Worm (Caenorhabditis elegans): ENCODE results near the gene nhr-141.

Gene nhr-141

DNA sequence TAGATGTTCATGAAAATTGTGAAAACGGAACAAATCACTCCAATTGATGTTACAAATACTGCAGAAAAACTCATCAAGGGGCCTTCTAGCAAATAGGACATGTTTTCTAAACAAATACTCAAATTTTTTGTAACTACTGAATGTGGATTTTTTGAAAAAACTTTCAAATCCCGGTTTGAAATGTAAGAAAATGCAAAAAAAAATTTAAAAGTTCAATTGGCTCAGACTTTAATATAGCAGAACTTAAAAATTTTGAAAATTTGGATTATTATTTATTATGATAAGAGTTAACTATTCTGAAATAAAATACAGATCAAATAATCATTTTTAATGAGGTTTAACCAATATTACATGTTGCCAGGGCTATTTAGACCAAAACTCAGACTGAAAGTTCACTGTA, 45.9 kb downstream of the nhr-141 start, which contains the start of gene srbc-9:
srbc-9 (minus strand) TSS at position 101 of the 400 bp plus-strand sequence.
- TF ChIP-seq elt-2 (tag; optimal IDR thresholded peaks at IDR 0.05), result no peak
- no peak for TF ChIP-seq lin-15B (tag; optimal IDR thresholded peaks at IDR 0.05)
- TF ChIP-seq ceh-9 (tag; optimal IDR thresholded peaks at IDR 0.05), result no peak
- TF ChIP-seq lsy-12 (tag; optimal IDR thresholded peaks at IDR 0.05), result no peak
- no peak for TF ChIP-seq nhr-237 (tag; optimal IDR thresholded peaks at IDR 0.05)
- no peak for TF ChIP-seq nhr-77 (tag; optimal IDR thresholded peaks at IDR 0.05)
- TF ChIP-seq nhr-25 (tag; optimal IDR thresholded peaks at IDR 0.05), result no peak
- no peak for TF ChIP-seq nhr-76 (tag; optimal IDR thresholded peaks at IDR 0.05)
- no peak for TF ChIP-seq nhr-23 (tag; optimal IDR thresholded peaks at IDR 0.05)

ce11 chrV:7492924-7493323, 48.5 kb downstream of the nhr-141 start, which contains the start of gene srbc-10:
srbc-10 (minus strand) TSS chrV:7493024.
- TF ChIP-seq nfya-1 (tag; optimal IDR thresholded peaks at IDR 0.05; ENCODE audit: insufficient read depth) (no peak), pha-4 (tag; optimal IDR thresholded peaks at IDR 0.05) (no peak), sea-2 (GFP tag; optimal IDR thresholded peaks at IDR 0.05) (no peak), ztf-11 (tag; optimal IDR thresholded peaks at IDR 0.05) (no peak), fkh-10 (GFP tag; optimal IDR thresholded peaks at IDR 0.05) (no peak), egl-5 (tag; optimal IDR thresholded peaks at IDR 0.05) (no peak), ztf-4 (tag; optimal IDR thresholded peaks at IDR 0.05) (no peak), hmg-11 (tag; optimal IDR thresholded peaks at IDR 0.05) (no peak), tbx-2 (tag; optimal IDR thresholded peaks at IDR 0.05) (no peak), mdl-1 (tag; optimal IDR thresholded peaks at IDR 0.05) (no peak), elt-3 (tag; optimal IDR thresholded peaks at IDR 0.05) (no peak), zag-1 (tag; optimal IDR thresholded peaks at IDR 0.05) (no peak), ceh-28 (tag; optimal IDR thresholded peaks at IDR 0.05) (no peak), snpc-4 (tag; optimal IDR thresholded peaks at IDR 0.05) (no peak)

ce11 chrV:7495189-7495588, 50.7 kb downstream of the nhr-141 start, which contains the start of gene srbc-11:
srbc-11 (minus strand) TSS chrV:7495289.
- TF ChIP-seq lsy-12 (tag; optimal IDR thresholded peaks at IDR 0.05), result no peak
- no peak for TF ChIP-seq jun-1 (tag; optimal IDR thresholded peaks at IDR 0.05)
- no peak for TF ChIP-seq ceh-9 (tag; optimal IDR thresholded peaks at IDR 0.05)
- TF ChIP-seq nhr-237 (tag; optimal IDR thresholded peaks at IDR 0.05), result no peak
- TF ChIP-seq skn-1 (tag; optimal IDR thresholded peaks at IDR 0.05), result no peak
- no peak for TF ChIP-seq unc-39 (tag; optimal IDR thresholded peaks at IDR 0.05)
- TF ChIP-seq R02D3.7 (tag; optimal IDR thresholded peaks at IDR 0.05), result no peak
- TF ChIP-seq lin-15B (tag; optimal IDR thresholded peaks at IDR 0.05), result no peak
- no peak for TF ChIP-seq sea-2 (GFP tag; optimal IDR thresholded peaks at IDR 0.05)
- no peak for TF ChIP-seq snpc-4 (tag; optimal IDR thresholded peaks at IDR 0.05)
- TF ChIP-seq tbx-2 (tag; optimal IDR thresholded peaks at IDR 0.05), result no peak
- no peak for TF ChIP-seq nhr-28 (tag; optimal IDR thresholded peaks at IDR 0.05)
- TF ChIP-seq hmg-11 (tag; optimal IDR thresholded peaks at IDR 0.05), result no peak
- TF ChIP-seq egl-27 (tag; optimal IDR thresholded peaks at IDR 0.05), result no peak
- no peak for TF ChIP-seq pqm-1 (tag; optimal IDR thresholded peaks at IDR 0.05)
- TF ChIP-seq nhr-23 (tag; optimal IDR thresholded peaks at IDR 0.05), result no peak
- TF ChIP-seq nhr-25 (tag; optimal IDR thresholded peaks at IDR 0.05), result no peak
- no peak for TF ChIP-seq ama-1 (optimal IDR thresholded peaks at IDR 0.05)
- no peak for TF ChIP-seq fkh-2 (tag; optimal IDR thresholded peaks at IDR 0.05)
- TF ChIP-seq ceh-16 (tag; optimal IDR thresholded peaks at IDR 0.05), result no peak

Measured in whole organism, L3 larva.